Fruit fly (Drosophila melanogaster): Measurements from ENCODE around the gene Boh2.

dm6 chr2L:11227258-11227657 is 48.4 kb downstream of the Boh2 start:
- no peak for TF ChIP-seq CG6854 (GFP tag; optimal IDR thresholded peaks at IDR 0.05)
- TF ChIP-seq net (GFP tag; optimal IDR thresholded peaks at IDR 0.05) = no peak
- TF ChIP-seq salr (GFP tag; optimal IDR thresholded peaks at IDR 0.05) = no peak
- TF ChIP-seq CG1621 (tag; optimal IDR thresholded peaks at IDR 0.05) = no peak
